Fruit fly (Drosophila melanogaster): Measurements from ENCODE around the gene btn.
A peak's percentile ranks its signal among the peaks of the same experiment; 100 is the strongest.

Gene btn

DNA sequence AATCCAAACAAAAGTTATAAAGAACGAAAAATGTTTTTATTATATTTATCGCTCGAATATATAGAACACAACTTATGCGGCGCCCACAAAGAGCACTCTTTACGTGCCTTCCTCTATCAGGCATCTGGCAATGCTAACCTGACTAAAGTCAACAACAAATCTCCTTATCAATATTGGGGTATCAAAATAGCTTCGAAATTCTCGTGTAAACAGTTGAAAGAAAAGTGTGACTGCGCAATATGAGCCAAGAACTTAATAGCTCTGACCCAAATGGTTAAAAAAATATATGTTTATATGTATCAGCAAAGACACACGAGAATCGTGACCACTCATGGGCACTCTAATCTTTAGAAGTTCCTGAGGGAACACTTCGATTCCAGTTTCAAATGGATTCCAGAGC lies 44.7 kb upstream of the btn start (continued):
- no peak for TF ChIP-seq sens-2 (GFP tag; IDR thresholded peaks at IDR 0.05)
- TF ChIP-seq CG17385 (GFP tag; optimal IDR thresholded peaks at IDR 0.05): peak; percentile 44
- no peak for TF ChIP-seq Blimp-1 (GFP tag; optimal IDR thresholded peaks at IDR 0.05)
- no peak for TF ChIP-seq cas (GFP tag; IDR thresholded peaks at IDR 0.05)
- no peak for TF ChIP-seq ro (GFP tag; IDR thresholded peaks at IDR 0.05)
- no peak for TF ChIP-seq CG4328 (GFP tag; optimal IDR thresholded peaks at IDR 0.05)
- TF ChIP-seq cad (GFP tag; optimal IDR thresholded peaks at IDR 0.05): no peak
- TF ChIP-seq hb (GFP tag; IDR thresholded peaks at IDR 0.05; ENCODE audit: partially characterized antibody): no peak
- no peak for TF ChIP-seq CG17186 (GFP tag; optimal IDR thresholded peaks at IDR 0.05)
- no peak for TF ChIP-seq ssp (GFP tag; IDR thresholded peaks at IDR 0.05)
- TF ChIP-seq CG4820 (GFP tag; optimal IDR thresholded peaks at IDR 0.05): no peak
- no peak for TF ChIP-seq bbx (GFP tag; IDR thresholded peaks at IDR 0.05; ENCODE audit: partially characterized antibody)
- TF ChIP-seq oc (tag; optimal IDR thresholded peaks at IDR 0.05): no peak
- peak; percentile 8 for TF ChIP-seq CG13424 (tag; optimal IDR thresholded peaks at IDR 0.05)
- TF ChIP-seq Gsc (GFP tag; IDR thresholded peaks at IDR 0.05): no peak
- TF ChIP-seq CG10209 (GFP tag; optimal IDR thresholded peaks at IDR 0.05): peak; percentile 36
- peak; percentile 19 for TF ChIP-seq CG15601 (tag; optimal IDR thresholded peaks at IDR 0.05)
- TF ChIP-seq CG5180 (GFP tag; optimal IDR thresholded peaks at IDR 0.05): peak; percentile 5
- peak; percentile 35 for TF ChIP-seq CG4707 (GFP tag; optimal IDR thresholded peaks at IDR 0.05)
- TF ChIP-seq Med (GFP tag): peak; percentile 69
- TF ChIP-seq kni (GFP tag; optimal IDR thresholded peaks at IDR 0.05): peak; percentile 43
- TF ChIP-seq fu2 (GFP tag; optimal IDR thresholded peaks at IDR 0.05): no peak
- no peak for TF ChIP-seq CG13296 (GFP tag; optimal IDR thresholded peaks at IDR 0.05)
- TF ChIP-seq CG10321 (GFP tag; IDR thresholded peaks at IDR 0.05): no peak
- TF ChIP-seq Vsx1 (GFP tag; optimal IDR thresholded peaks at IDR 0.05): peak; percentile 39

DNA sequence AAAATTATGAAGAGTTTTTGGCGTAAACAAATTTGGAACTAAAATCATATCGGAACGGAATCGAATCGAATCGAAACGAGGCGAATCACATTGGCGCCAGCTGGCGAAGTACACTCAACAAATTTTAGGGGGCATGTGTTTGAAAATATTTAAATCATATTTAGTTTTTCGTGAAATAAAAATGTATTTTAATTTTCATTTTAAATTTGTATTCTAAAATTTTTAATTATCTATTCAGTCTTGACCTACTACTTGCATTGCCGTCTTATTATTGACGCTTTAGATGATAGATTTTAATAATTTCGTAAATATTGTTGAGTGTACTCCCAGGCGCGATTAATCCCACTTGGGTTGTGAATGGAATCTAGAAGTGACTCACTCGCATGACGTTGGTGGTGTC lies 42.7 kb upstream of the btn start:
- TF ChIP-seq Blimp-1 (GFP tag; optimal IDR thresholded peaks at IDR 0.05) (peak; percentile 8), bigmax (GFP tag; optimal IDR thresholded peaks at IDR 0.05) (no peak), vvl (GFP tag; IDR thresholded peaks at IDR 0.05) (no peak), Asciz (GFP tag; optimal IDR thresholded peaks at IDR 0.05) (no peak), corto (GFP tag; optimal IDR thresholded peaks at IDR 0.05) (no peak), Hr78 (GFP tag; optimal IDR thresholded peaks at IDR 0.05) (no peak), row (GFP tag; IDR thresholded peaks at IDR 0.05) (peak; percentile 35; the same call in 2 of the 3 replicates), H2.0 (GFP tag; IDR thresholded peaks at IDR 0.05) (no peak), Bteb2 (GFP tag; optimal IDR thresholded peaks at IDR 0.05) (no peak), ranshi (GFP tag; IDR thresholded peaks at IDR 0.05) (no peak), CG1233 (GFP tag; optimal IDR thresholded peaks at IDR 0.05) (no peak), Med (GFP tag) (peak; percentile 48), CG15269 (tag; optimal IDR thresholded peaks at IDR 0.05) (peak; percentile 25), CG17568 (GFP tag; optimal IDR thresholded peaks at IDR 0.05) (no peak), CG31441 (GFP tag; IDR thresholded peaks at IDR 0.05) (0 out of 2 replicates have a peak, but pooled peaks have one; percentile 20), br (optimal IDR thresholded peaks at IDR 0.05) (no peak), gem (tag; optimal IDR thresholded peaks at IDR 0.05) (peak; percentile 62), Hr39 (optimal IDR thresholded peaks at IDR 0.05) (no peak), Dfd (GFP tag; optimal IDR thresholded peaks at IDR 0.05) (no peak), trem (tag; optimal IDR thresholded peaks at IDR 0.05) (no peak), Ets97D (GFP tag; optimal IDR thresholded peaks at IDR 0.05) (no peak), CG34224 (GFP tag; IDR thresholded peaks at IDR 0.05; ENCODE audit: partially characterized antibody) (no peak), crc (GFP tag; optimal IDR thresholded peaks at IDR 0.05) (no peak), Sox100B (GFP tag; optimal IDR thresholded peaks at IDR 0.05) (peak; percentile 18), NK7.1 (GFP tag; optimal IDR thresholded peaks at IDR 0.05) (no peak), unpg (GFP tag; optimal IDR thresholded peaks at IDR 0.05) (no peak), Jarid2 (GFP tag; optimal IDR thresholded peaks at IDR 0.05) (no peak), Pdp1 (GFP tag; optimal IDR thresholded peaks at IDR 0.05) (no peak), Meics (GFP tag; optimal IDR thresholded peaks at IDR 0.05) (peak; percentile 11)

All from whole organism, embryonic.